Fruit fly (Drosophila melanogaster): ENCODE results near the gene Dh44.

DNA sequence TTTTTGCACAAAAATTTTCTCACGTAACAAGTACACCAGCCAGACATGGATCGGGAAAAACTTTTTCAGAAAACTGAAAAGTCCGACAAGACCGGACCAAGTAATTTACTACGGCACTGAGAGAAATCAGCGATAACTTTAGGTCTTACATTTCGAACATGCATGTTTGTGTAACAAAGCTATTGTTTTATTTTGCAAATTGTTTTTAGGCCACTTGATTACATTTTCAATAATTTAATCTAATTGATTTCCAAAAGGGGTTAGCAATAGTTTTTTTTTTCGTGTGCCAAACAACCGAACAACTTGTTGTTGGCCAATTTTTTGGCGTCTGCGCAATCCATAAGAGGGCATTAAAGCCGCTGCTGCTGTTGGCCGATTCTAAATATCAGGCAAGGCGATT is 24.9 kb upstream of the Dh44 start:
- TF ChIP-seq psq (optimal IDR thresholded peaks at IDR 0.05) (no peak), usp (GFP tag; optimal IDR thresholded peaks at IDR 0.05) (no peak), EcR (GFP tag; optimal IDR thresholded peaks at IDR 0.05) (no peak)

All from whole organism.